Fruit fly (Drosophila melanogaster) whole organism, wandering third instar larva: ENCODE results near the gene CG12608.

Experiments
- Dfd ChIP-seq: fragments of >200 bp; optimal IDR thresholded peaks from 2 replicates; lab custom pipeline; 2017; ENCODE audit warnings: missing biosample characterization, missing genetic modification characterization
- GATAd ChIP-seq: sonication (Bioruptor generic); optimal IDR thresholded peaks from 2 replicates; lab custom pipeline; 2016; ENCODE audit warnings: missing biosample characterization, missing genetic modification characterization
- Hnf4 ChIP-seq: fragments of 200-800 bp; sonication (Bioruptor generic); optimal IDR thresholded peaks from 2 replicates; lab custom pipeline; 2016; ENCODE audit warnings: missing biosample characterization, mild to moderate bottlenecking, missing genetic modification characterization
- Rel ChIP-seq, 2 experiments: fragments of 200-800 bp; sonication (Bioruptor generic) in 1 of 2; optimal IDR thresholded peaks; 2 replicates in 1 of 2; 3 replicates in 1 of 2; lab custom pipeline; 2016 to 2019; ENCODE audit warnings: mild to moderate bottlenecking in 2 of 2, missing biosample characterization in 2 of 2, missing genetic modification characterization in 2 of 2, moderate library complexity in 1 of 2
- Sp1 ChIP-seq: fragments of 200-800 bp; sonication (Bioruptor generic); optimal IDR thresholded peaks from 3 replicates; lab custom pipeline; 2019; ENCODE audit warnings: missing biosample characterization, mild to moderate bottlenecking, missing genetic modification characterization, moderate library complexity
- Vsx2 ChIP-seq: fragments of 200-300, 225-300 bp; sonication (Bioruptor generic); optimal IDR thresholded peaks from 2 replicates; lab custom pipeline; 2018; ENCODE audit warnings: missing biosample characterization, missing genetic modification characterization; ENCODE audit not compliant: partially characterized antibody
- dl ChIP-seq, 2 experiments: fragments of 175-275, 200-275 bp in 1 of 2; fragments of 200-275 bp in 1 of 2; sonication (Bioruptor generic); optimal IDR thresholded peaks; lab custom pipeline; 2018; ENCODE audit warnings: mild to moderate bottlenecking in 2 of 2, missing biosample characterization in 2 of 2, missing genetic modification characterization in 2 of 2, moderate library complexity in 2 of 2; ENCODE audit not compliant: partially characterized antibody in 2 of 2, insufficient read depth in 1 of 2
- dmrt93B ChIP-seq: fragments of 200-800 bp; sonication (Bioruptor generic); optimal IDR thresholded peaks from 2 replicates; lab custom pipeline; 2018; ENCODE audit warnings: missing biosample characterization, mild to moderate bottlenecking, missing genetic modification characterization
- fru ChIP-seq: fragments of 200-800 bp; sonication (Bioruptor generic); optimal IDR thresholded peaks from 3 replicates; lab custom pipeline; 2016; ENCODE audit warnings: missing biosample characterization, mild to moderate bottlenecking, missing genetic modification characterization
- lola ChIP-seq: fragments of >200 bp; optimal IDR thresholded peaks from 2 replicates; lab custom pipeline; 2017; ENCODE audit warnings: missing biosample characterization, missing genetic modification characterization
- pan ChIP-seq: fragments of >200 bp; optimal IDR thresholded peaks from 2 replicates; lab custom pipeline; 2017
- psq ChIP-seq: fragments of 200-800 bp; sonication (Bioruptor generic); optimal IDR thresholded peaks from 3 replicates; lab custom pipeline; 2017; ENCODE audit warnings: missing biosample characterization, mild to moderate bottlenecking, missing genetic modification characterization, moderate library complexity
- sage ChIP-seq: fragments of 200-800 bp; sonication (Bioruptor generic); optimal IDR thresholded peaks from 2 replicates; lab custom pipeline; 2016; ENCODE audit warnings: missing biosample characterization, mild to moderate bottlenecking, missing genetic modification characterization
- usp ChIP-seq: fragments of >200 bp; optimal IDR thresholded peaks from 2 replicates; lab custom pipeline; 2017; ENCODE audit warnings: missing biosample characterization, missing genetic modification characterization

dm6 chrX:15380207-15380606 is 35.8 kb upstream of the CG12608 start:
- TF ChIP-seq Rel (GFP tag; optimal IDR thresholded peaks at IDR 0.05; lab: Kevin White, UChicago), result no peak
- no peak for TF ChIP-seq Rel (tag; optimal IDR thresholded peaks at IDR 0.05; lab: Kevin White, UChicago)
- no peak for TF ChIP-seq Dfd (GFP tag; lab: Kevin White, UChicago)
- no peak for TF ChIP-seq psq (GFP tag; lab: Kevin White, UChicago)
- TF ChIP-seq pan (lab: Kevin White, UChicago), result no peak
- TF ChIP-seq Sp1 (GFP tag; lab: Kevin White, UChicago), result no peak
- TF ChIP-seq Hnf4 (GFP tag; lab: Kevin White, UChicago), result no peak
- no peak for TF ChIP-seq dl (GFP tag; optimal IDR thresholded peaks at IDR 0.05; lab: Kevin White, UChicago; ENCODE audit: insufficient read depth in 1 of 2, partially characterized antibody in 2 of 2)
- no peak for TF ChIP-seq fru (GFP tag; lab: Kevin White, UChicago)
- no peak for TF ChIP-seq usp (GFP tag; lab: Kevin White, UChicago)
- TF ChIP-seq dmrt93B, result no peak
- TF ChIP-seq GATAd, result no peak
- no peak for TF ChIP-seq Vsx2 (GFP tag; lab: Kevin White, UChicago)
- no peak for TF ChIP-seq lola
- TF ChIP-seq sage, result no peak
